Fruit fly (Drosophila melanogaster): ENCODE results near the gene CG5151.

The CG5151 gene

DNA sequence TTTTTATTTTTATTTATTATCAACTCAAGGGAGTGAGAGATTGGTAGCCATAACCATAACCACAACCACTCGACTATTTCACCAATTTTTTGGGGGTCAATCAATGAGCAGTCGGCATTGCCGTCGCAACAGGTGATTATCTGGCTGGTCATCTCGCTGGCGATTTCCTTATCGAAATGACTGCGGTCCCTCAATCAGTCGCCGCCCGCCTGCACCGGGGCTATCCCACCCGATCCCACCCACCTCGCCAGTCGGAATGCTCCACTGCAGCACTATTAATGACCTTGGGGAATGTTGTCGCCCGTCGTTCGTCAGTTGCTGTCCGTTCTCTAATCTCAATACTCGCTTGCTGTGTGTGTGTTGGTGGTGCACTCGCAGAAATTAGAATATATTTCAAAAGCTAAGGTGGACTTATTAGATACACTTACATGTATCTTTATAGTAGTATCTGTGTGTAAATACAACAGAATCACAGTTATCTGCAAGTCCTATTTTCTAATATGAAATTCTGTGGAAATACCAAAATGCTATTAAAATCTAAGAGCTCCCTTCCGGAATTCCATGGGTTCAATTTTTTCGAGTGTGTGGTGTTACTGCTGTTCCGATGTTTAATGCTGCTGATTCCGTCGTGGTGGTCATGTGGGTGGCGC, 4.0 kb downstream of the CG5151 start (continued):
- TF ChIP-seq tin (GFP tag; optimal IDR thresholded peaks at IDR 0.05) (peak; percentile 11), ro (GFP tag; IDR thresholded peaks at IDR 0.05) (peak; percentile 21; the same call in 1 of the 2 replicates), oc (tag; optimal IDR thresholded peaks at IDR 0.05) (no peak), CG7271 (tag; optimal IDR thresholded peaks at IDR 0.05) (no peak), CG11247 (GFP tag; IDR thresholded peaks at IDR 0.05) (no peak; the same call in 1 of the 2 replicates), hth (optimal IDR thresholded peaks at IDR 0.05) (no peak), Meics (GFP tag; optimal IDR thresholded peaks at IDR 0.05) (peak; percentile 71), Oli (tag; optimal IDR thresholded peaks at IDR 0.05) (peak; percentile 75), salm (tag; optimal IDR thresholded peaks at IDR 0.05) (peak; percentile 12), hbn (GFP tag; IDR thresholded peaks at IDR 0.05; ENCODE audit: partially characterized antibody) (no peak), al (GFP tag; IDR thresholded peaks at IDR 0.05) (peak; percentile 53; the same call in 1 of the 2 replicates), Rfx (GFP tag; IDR thresholded peaks at IDR 0.05) (peak; percentile 69), tup (GFP tag; optimal IDR thresholded peaks at IDR 0.05) (no peak), pan (optimal IDR thresholded peaks at IDR 0.05) (no peak), pan (GFP tag; optimal IDR thresholded peaks at IDR 0.05 in 1 of 2, IDR thresholded peaks at IDR 0.05 in 1 of 2) (peak in 1 of 2 experiments; percentile 57), Hmr (GFP tag; optimal IDR thresholded peaks at IDR 0.05) (peak; percentile 81), CG12155 (GFP tag; optimal IDR thresholded peaks at IDR 0.05) (peak; percentile 60), gcm (GFP tag; optimal IDR thresholded peaks at IDR 0.05) (no peak), CG13624 (GFP tag; optimal IDR thresholded peaks at IDR 0.05) (peak; percentile 49), CG15073 (GFP tag; optimal IDR thresholded peaks at IDR 0.05) (no peak), CG10565 (GFP tag; optimal IDR thresholded peaks at IDR 0.05) (no peak), Antp (GFP tag; optimal IDR thresholded peaks at IDR 0.05) (peak; percentile 50), CG2129 (GFP tag; IDR thresholded peaks at IDR 0.05; ENCODE audit: partially characterized antibody) (no peak), CG14667 (GFP tag; IDR thresholded peaks at IDR 0.05) (no peak), CG1647 (GFP tag; optimal IDR thresholded peaks at IDR 0.05) (no peak), cg (GFP tag; optimal IDR thresholded peaks at IDR 0.05) (peak; percentile 24), abd-A (tag; optimal IDR thresholded peaks at IDR 0.05) (no peak), grn (GFP tag; optimal IDR thresholded peaks at IDR 0.05) (peak; percentile 54), croc (GFP tag; conservative IDR thresholded peaks at IDR 0.05) (peak; percentile 41; the same call in 2 of the 3 replicates), bbx (GFP tag; IDR thresholded peaks at IDR 0.05; ENCODE audit: partially characterized antibody) (no peak), CG3726 (GFP tag; IDR thresholded peaks at IDR 0.05) (0 out of 3 replicates have a peak, but pooled peaks have one; percentile 24), Nf-YB (GFP tag; optimal IDR thresholded peaks at IDR 0.05) (peak; percentile 33), Deaf1 (tag; optimal IDR thresholded peaks at IDR 0.05) (peak; percentile 53), Lim3 (GFP tag; IDR thresholded peaks at IDR 0.05) (no peak), TFAM (GFP tag; optimal IDR thresholded peaks at IDR 0.05) (no peak), CG33557 (GFP tag; optimal IDR thresholded peaks at IDR 0.05) (no peak), nom (GFP tag; optimal IDR thresholded peaks at IDR 0.05) (no peak), amos (GFP tag; IDR thresholded peaks at IDR 0.05; ENCODE audit: partially characterized antibody) (no peak), CG14710 (tag; optimal IDR thresholded peaks at IDR 0.05) (peak; percentile 13), cad (GFP tag; optimal IDR thresholded peaks at IDR 0.05) (no peak), cas (GFP tag; IDR thresholded peaks at IDR 0.05) (no peak), CG32767 (GFP tag; IDR thresholded peaks at IDR 0.05) (no peak), CG12071 (GFP tag; optimal IDR thresholded peaks at IDR 0.05) (peak; percentile 24), Dip2 (GFP tag; IDR thresholded peaks at IDR 0.05) (no peak), CG12104 (GFP tag; optimal IDR thresholded peaks at IDR 0.05) (peak; percentile 42), ttk (GFP tag; IDR thresholded peaks at IDR 0.05) (no peak), fu2 (GFP tag; optimal IDR thresholded peaks at IDR 0.05) (peak; percentile 60), B-H2 (GFP tag; optimal IDR thresholded peaks at IDR 0.05) (peak; percentile 52), CG34422 (GFP tag; IDR thresholded peaks at IDR 0.05) (peak; percentile 33; the same call in 1 of the 3 replicates), dati (GFP tag; IDR thresholded peaks at IDR 0.05) (no peak)
